Fruit fly (Drosophila melanogaster): Measurements from ENCODE around the gene CG9098.

CG9098 gene

dm6 chr2L:6045972-6046718 lies 34.0 kb upstream of the CG9098 start, which contains the start of gene Pfas (continued):
- peak; percentile 77 for TF ChIP-seq CG32532 (GFP tag; IDR thresholded peaks at IDR 0.05)
- TF ChIP-seq unpg (GFP tag; optimal IDR thresholded peaks at IDR 0.05) = peak; percentile 40
- TF ChIP-seq NfI (GFP tag; optimal IDR thresholded peaks at IDR 0.05) = peak; percentile 63
- peak; percentile 22 for TF ChIP-seq CG10979 (tag; optimal IDR thresholded peaks at IDR 0.05)
- TF ChIP-seq Rfx (GFP tag; IDR thresholded peaks at IDR 0.05) = peak; percentile 77
- 0 out of 3 replicates have a peak, but pooled peaks have one; percentile 5 for TF ChIP-seq Dbx (GFP tag; IDR thresholded peaks at IDR 0.05)
- peak; percentile 48 for TF ChIP-seq Dad (GFP tag; optimal IDR thresholded peaks at IDR 0.05)
- TF ChIP-seq CG33213 (GFP tag; optimal IDR thresholded peaks at IDR 0.05) = peak; percentile 37
- peak; percentile 25 for TF ChIP-seq org-1 (GFP tag; optimal IDR thresholded peaks at IDR 0.05)
- TF ChIP-seq Mes4 (GFP tag; optimal IDR thresholded peaks at IDR 0.05) = no peak
- peak; percentile 62 for TF ChIP-seq CG9727 (GFP tag; optimal IDR thresholded peaks at IDR 0.05)
- no peak for TF ChIP-seq hbn (GFP tag; IDR thresholded peaks at IDR 0.05; ENCODE audit: partially characterized antibody)
- peak; percentile 30 for TF ChIP-seq CG10147 (GFP tag; optimal IDR thresholded peaks at IDR 0.05)
- TF ChIP-seq MBD-R2 (GFP tag; IDR thresholded peaks at IDR 0.05) = peak; percentile 37
- TF ChIP-seq ATbp (GFP tag; optimal IDR thresholded peaks at IDR 0.05) = peak; percentile 20
- TF ChIP-seq kay (GFP tag; optimal IDR thresholded peaks at IDR 0.05) = peak; percentile 45
- peak; percentile 16 for TF ChIP-seq CG14710 (tag; optimal IDR thresholded peaks at IDR 0.05)
- TF ChIP-seq CG34376 (GFP tag; optimal IDR thresholded peaks at IDR 0.05) = peak; percentile 83
- TF ChIP-seq CG15601 (tag; optimal IDR thresholded peaks at IDR 0.05) = peak; percentile 52
- TF ChIP-seq HmgD (GFP tag; optimal IDR thresholded peaks at IDR 0.05) = peak; percentile 26
- TF ChIP-seq CG8290 (GFP tag; optimal IDR thresholded peaks at IDR 0.05) = no peak
- TF ChIP-seq CG8290 (tag; optimal IDR thresholded peaks at IDR 0.05) = peak in 1 of 2 experiments; percentile 89
- peak; percentile 6 for TF ChIP-seq CG17912 (GFP tag; optimal IDR thresholded peaks at IDR 0.05)
- no peak for TF ChIP-seq CG2889 (GFP tag; IDR thresholded peaks at IDR 0.05)
- peak; percentile 14 for TF ChIP-seq chn (GFP tag; optimal IDR thresholded peaks at IDR 0.05)
- peak in 1 of 2 experiments; percentile 7 for TF ChIP-seq chif (GFP tag; optimal IDR thresholded peaks at IDR 0.05)
- no peak for TF ChIP-seq Aef1 (GFP tag; IDR thresholded peaks at IDR 0.05)
- peak; percentile 19 for TF ChIP-seq CG17829 (tag; optimal IDR thresholded peaks at IDR 0.05)
- TF ChIP-seq amos (GFP tag; IDR thresholded peaks at IDR 0.05; ENCODE audit: partially characterized antibody) = peak; percentile 39; the same call in 1 of the 2 replicates
- TF ChIP-seq YL-1 (GFP tag; optimal IDR thresholded peaks at IDR 0.05) = peak; percentile 65
- TF ChIP-seq ci (GFP tag; IDR thresholded peaks at IDR 0.05) = peak; percentile 78; the same call in 2 of the 3 replicates
- TF ChIP-seq CG17359 (tag; optimal IDR thresholded peaks at IDR 0.05) = peak; percentile 22
- TF ChIP-seq caup (GFP tag; optimal IDR thresholded peaks at IDR 0.05; ENCODE audit: severe bottlenecking) = peak; percentile 79
- TF ChIP-seq gce (GFP tag; IDR thresholded peaks at IDR 0.05) = 0 out of 3 replicates have a peak, but pooled peaks have one; percentile 30
- TF ChIP-seq kni (GFP tag; optimal IDR thresholded peaks at IDR 0.05) = peak; percentile 3
- TF ChIP-seq Asciz (GFP tag; optimal IDR thresholded peaks at IDR 0.05) = no peak
- peak; percentile 76 for TF ChIP-seq CG10267 (tag; optimal IDR thresholded peaks at IDR 0.05)
- TF ChIP-seq CG6654 (GFP tag; optimal IDR thresholded peaks at IDR 0.05) = peak; percentile 70
- peak; percentile 22; the same call in 1 of the 2 replicates for TF ChIP-seq E2f1 (GFP tag; IDR thresholded peaks at IDR 0.05)
- peak; percentile 35 for TF ChIP-seq lbe (GFP tag; optimal IDR thresholded peaks at IDR 0.05)
- TF ChIP-seq CG18011 (GFP tag; optimal IDR thresholded peaks at IDR 0.05) = peak; percentile 56
- TF ChIP-seq scrt (GFP tag; optimal IDR thresholded peaks at IDR 0.05) = peak; percentile 47
- TF ChIP-seq CG2202 (tag; optimal IDR thresholded peaks at IDR 0.05) = no peak
- peak; percentile 16 for TF ChIP-seq CG12104 (GFP tag; optimal IDR thresholded peaks at IDR 0.05)
- 0 out of 2 replicates have a peak, but pooled peaks have one; percentile 13 for TF ChIP-seq CG17328 (GFP tag; IDR thresholded peaks at IDR 0.05)
- TF ChIP-seq CG11456 (GFP tag; IDR thresholded peaks at IDR 0.05) = 0 out of 3 replicates have a peak, but pooled peaks have one; percentile 34
- TF ChIP-seq CG12659 (GFP tag; optimal IDR thresholded peaks at IDR 0.05) = peak; percentile 70
- TF ChIP-seq CG11247 (GFP tag; IDR thresholded peaks at IDR 0.05) = no peak

Data from whole organism, embryonic.